Fruit fly (Drosophila melanogaster) whole organism: Measurements from ENCODE around the gene CG13622.

Source experiments
- CG8478 ChIP-seq: fragments of >200 bp; optimal IDR thresholded peaks from 2 replicates; lab custom pipeline; 2018; ENCODE audit warnings: inconsistent platforms
- pan ChIP-seq: fragments of >200 bp; optimal IDR thresholded peaks from 2 replicates; lab custom pipeline; 2017
- psq ChIP-seq: fragments of >200 bp; optimal IDR thresholded peaks from 2 replicates; lab custom pipeline; 2017

- TF ChIP-seq CG8478 (lab: Kevin White, UChicago) (no peak), psq (no peak), pan (lab: Kevin White, UChicago) (no peak)
These were observed 24.7 kb upstream of the CG13622 start for dm6 chr3R:24548216-24548615.
